Worm (Caenorhabditis elegans) whole organism, L2 larva: ENCODE measurements around the gene T16H12.9.

ENCODE experiments used
- dmd-4 ChIP-seq: sonication (generic microtip); optimal IDR thresholded peaks from 2 replicates; lab custom pipeline; 2017; ENCODE audit warnings: missing biosample characterization, missing genetic modification characterization
- elt-1 ChIP-seq: fragments of 150-350 bp; optimal IDR thresholded peaks from 2 replicates; lab custom pipeline; 2014; ENCODE audit warnings: missing biosample characterization, missing genetic modification characterization
- mbf-1 ChIP-seq: sonication (generic microtip); optimal IDR thresholded peaks from 2 replicates; lab custom pipeline; 2017; ENCODE audit warnings: missing biosample characterization, missing genetic modification characterization
- nhr-12 ChIP-seq: fragments of 150-350 bp; optimal IDR thresholded peaks from 2 replicates; lab custom pipeline; 2014; ENCODE audit warnings: missing biosample characterization, missing genetic modification characterization
- nhr-129 ChIP-seq: fragments of 150-350 bp; optimal IDR thresholded peaks from 2 replicates; lab custom pipeline; 2014; ENCODE audit warnings: missing biosample characterization, missing genetic modification characterization
- nhr-6 ChIP-seq: fragments of 150-350 bp; optimal IDR thresholded peaks from 2 replicates; lab custom pipeline; 2014; ENCODE audit warnings: missing biosample characterization, missing genetic modification characterization
- sma-9 ChIP-seq, 2 experiments: fragments of 150-350 bp in 1 of 2; sonication (generic microtip) in 1 of 2; optimal IDR thresholded peaks; 2 replicates each; lab custom pipeline; 2014 to 2016; ENCODE audit warnings: missing genetic modification characterization in 2 of 2, mild to moderate bottlenecking in 1 of 2, missing biosample characterization in 1 of 2, missing compliant biosample characterization in 1 of 2, missing genetic modification reagents in 1 of 2, moderate library complexity in 1 of 2

DNA sequence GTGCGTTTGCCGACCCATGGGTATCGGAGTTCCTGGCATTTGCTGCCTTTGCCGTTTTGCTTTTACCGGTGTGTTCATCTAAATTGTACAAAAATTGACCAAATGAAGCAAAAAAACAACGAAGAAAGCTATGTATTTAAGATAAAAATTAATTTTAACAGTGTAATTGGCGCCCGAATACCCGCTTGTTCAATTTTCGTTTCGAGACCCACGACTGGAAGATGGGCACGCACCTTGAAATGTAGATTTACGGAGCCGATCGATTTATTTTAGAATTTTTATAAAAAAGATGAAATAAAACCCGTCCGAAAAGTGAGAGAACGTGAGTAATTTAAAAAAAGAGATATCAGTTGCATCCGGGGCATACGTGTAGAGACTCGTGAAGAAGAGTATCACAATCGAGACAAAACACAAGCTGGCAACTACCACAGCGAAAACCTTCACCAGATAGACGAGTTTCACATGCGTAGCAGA is 20.6 kb upstream of the T16H12.9 start, which contains the start of gene hal-2:
- no peak for TF ChIP-seq nhr-6
- TF ChIP-seq mbf-1 (tag; lab: Kevin White, UChicago), result no peak
- no peak for TF ChIP-seq sma-9 (GFP tag; optimal IDR thresholded peaks at IDR 0.05; lab: Kevin White, UChicago)
- TF ChIP-seq sma-9 (tag; optimal IDR thresholded peaks at IDR 0.05; lab: Kevin White, UChicago), result no peak
- no peak for TF ChIP-seq elt-1
- no peak for TF ChIP-seq dmd-4
- no peak for TF ChIP-seq nhr-12 (tag; lab: Kevin White, UChicago)
- TF ChIP-seq nhr-129, result no peak
